Fruit fly (Drosophila melanogaster) whole organism, prepupa: ENCODE results near the gene nkd.

Experiments used
- CG16779 ChIP-seq: fragments of 200-800 bp; sonication (Bioruptor generic); optimal IDR thresholded peaks from 3 replicates; lab custom pipeline; 2017; ENCODE audit warnings: missing biosample characterization, mild to moderate bottlenecking, missing genetic modification characterization
- CG3919 ChIP-seq: fragments of 200-800 bp; sonication (Bioruptor generic); optimal IDR thresholded peaks from 3 replicates; lab custom pipeline; 2016; ENCODE audit warnings: missing biosample characterization, missing genetic modification characterization
- CG6792 ChIP-seq: fragments of 200-800 bp; sonication (Bioruptor generic); optimal IDR thresholded peaks from 3 replicates; lab custom pipeline; 2016; ENCODE audit warnings: missing biosample characterization, missing genetic modification characterization
- CG8119 ChIP-seq: fragments of 200-800 bp; sonication (Bioruptor generic); IDR thresholded peaks from 3 replicates; pipeline ENCODE4 v1.3.6; 2022; ENCODE audit warnings: missing biosample characterization, missing genetic modification characterization
- Eip78C ChIP-seq: fragments of 200-800 bp; sonication (Bioruptor generic); peaks from one replicate; lab custom pipeline; 2016; ENCODE audit warnings: missing biosample characterization, missing genetic modification characterization
- Ets96B ChIP-seq: fragments of 200-800 bp; optimal IDR thresholded peaks from 2 replicates; lab custom pipeline; 2019; ENCODE audit warnings: missing biosample characterization, mild to moderate bottlenecking, missing genetic modification characterization, moderate library complexity
- Hr39 ChIP-seq: fragments of 200-800 bp; sonication (Bioruptor generic); optimal IDR thresholded peaks from 2 replicates; lab custom pipeline; 2016; ENCODE audit warnings: missing biosample characterization, missing genetic modification characterization
- Met ChIP-seq: fragments of 200-800 bp; sonication (Bioruptor generic); optimal IDR thresholded peaks from 3 replicates; lab custom pipeline; 2016; ENCODE audit warnings: missing biosample characterization, missing genetic modification characterization
- Smox ChIP-seq: fragments of 200-800 bp; sonication (Bioruptor generic); optimal IDR thresholded peaks from 3 replicates; lab custom pipeline; 2016; ENCODE audit warnings: missing biosample characterization, missing genetic modification characterization
- acj6 ChIP-seq: fragments of 200-800 bp; sonication (Bioruptor generic); optimal IDR thresholded peaks from 3 replicates; lab custom pipeline; 2016; ENCODE audit warnings: missing biosample characterization, missing genetic modification characterization
- cyc ChIP-seq: fragments of 200-800 bp; sonication (Bioruptor generic); optimal IDR thresholded peaks from 3 replicates; lab custom pipeline; 2016; ENCODE audit warnings: missing biosample characterization, missing genetic modification characterization
- fkh ChIP-seq: fragments of 200-800 bp; sonication (Bioruptor generic); optimal IDR thresholded peaks from 3 replicates; lab custom pipeline; 2017; ENCODE audit warnings: missing biosample characterization, mild to moderate bottlenecking, missing genetic modification characterization, moderate library complexity

- TF ChIP-seq cyc (GFP tag; lab: Kevin White, UChicago): no peak
- TF ChIP-seq Hr39 (GFP tag; lab: Kevin White, UChicago): no peak
- no peak for TF ChIP-seq Met (GFP tag; lab: Kevin White, UChicago)
- TF ChIP-seq acj6 (GFP tag; lab: Kevin White, UChicago): no peak
- no peak for TF ChIP-seq Ets96B (tag; lab: Kevin White, UChicago)
- TF ChIP-seq CG3919 (GFP tag; lab: Kevin White, UChicago): no peak
- TF ChIP-seq CG8119 (GFP tag; lab: Robert Waterston, UW): no peak; the same call in 2 of the 3 replicates
- no peak for TF ChIP-seq CG6792 (GFP tag; lab: Kevin White, UChicago)
- no peak for TF ChIP-seq CG16779 (tag; lab: Kevin White, UChicago)
- TF ChIP-seq Eip78C (GFP tag; lab: Kevin White, UChicago): peak; percentile 55
- TF ChIP-seq fkh (GFP tag; lab: Kevin White, UChicago): peak; percentile 46
- TF ChIP-seq Smox (GFP tag; lab: Kevin White, UChicago): no peak
Measured at dm6 chr3L:19044589-19045298, 505 bp downstream of the nkd start.
